Fruit fly (Drosophila melanogaster) S2 (cell line): ENCODE results near the gene Ts.

Experiments
- CG8478 ChIP-seq: fragments of >200 bp; optimal IDR thresholded peaks from 2 replicates; lab custom pipeline; 2018
- CTCF ChIP-seq, 2 experiments: fragments of >200 bp; optimal IDR thresholded peaks; 2 replicates each; lab custom pipeline; 2018

- no peak for TF ChIP-seq CG8478 (lab: Kevin White, UChicago)
- TF ChIP-seq CTCF (optimal IDR thresholded peaks at IDR 0.05; lab: Kevin White, UChicago), result no peak
Measured at dm6 chr2L:2999609-3000008, 30.2 kb upstream of the Ts start.
